Fruit fly (Drosophila melanogaster) S2 (cell line): ENCODE measurements around the gene btv.

Source experiments
- CG8478 ChIP-seq: fragments of >200 bp; optimal IDR thresholded peaks from 2 replicates; lab custom pipeline; 2018
- CTCF ChIP-seq, 2 experiments: fragments of >200 bp; optimal IDR thresholded peaks; 2 replicates each; lab custom pipeline; 2018

Gene btv

dm6 chr2L:17982372-17982771 lies at the start of gene btv:
btv (minus strand) TSS chr2L:17982472.
- TF ChIP-seq CTCF (optimal IDR thresholded peaks at IDR 0.05; lab: Kevin White, UChicago) = no peak
- TF ChIP-seq CG8478 (lab: Kevin White, UChicago) = no peak

DNA sequence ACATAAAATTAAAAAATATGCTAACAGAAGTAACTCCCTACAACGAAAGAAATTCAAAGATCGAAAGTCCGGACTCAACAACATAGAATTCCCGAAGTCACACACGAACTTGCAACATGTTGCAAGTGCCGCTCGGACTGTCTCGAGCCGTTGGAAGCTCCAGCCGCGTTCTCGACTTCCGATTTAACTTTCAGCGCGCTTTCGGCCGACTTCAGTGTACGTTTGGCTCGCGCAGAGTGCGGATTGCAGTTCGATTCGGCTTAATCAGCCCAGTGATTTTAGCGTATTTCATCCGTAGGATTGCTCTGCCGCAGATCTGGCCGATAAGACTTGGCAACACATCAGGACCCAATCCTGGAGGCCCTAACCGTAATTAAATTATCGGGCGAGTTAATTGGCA lies 29.9 kb upstream of the btv start, which contains the start of gene rdo:
Gene rdo, plus strand, starts transcription at position 213 of the 400 bp plus-strand sequence.
- TF ChIP-seq CG8478 (lab: Kevin White, UChicago) (no peak), CTCF (optimal IDR thresholded peaks at IDR 0.05; lab: Kevin White, UChicago) (no peak)

dm6 chr2L:18011375-18011774 lies 29.1 kb upstream of the btv start, which contains the start of gene elfless:
elfless (minus strand) TSS chr2L:18011475.
- TF ChIP-seq CTCF (optimal IDR thresholded peaks at IDR 0.05; lab: Kevin White, UChicago) = no peak
- no peak for TF ChIP-seq CG8478 (lab: Kevin White, UChicago)

DNA sequence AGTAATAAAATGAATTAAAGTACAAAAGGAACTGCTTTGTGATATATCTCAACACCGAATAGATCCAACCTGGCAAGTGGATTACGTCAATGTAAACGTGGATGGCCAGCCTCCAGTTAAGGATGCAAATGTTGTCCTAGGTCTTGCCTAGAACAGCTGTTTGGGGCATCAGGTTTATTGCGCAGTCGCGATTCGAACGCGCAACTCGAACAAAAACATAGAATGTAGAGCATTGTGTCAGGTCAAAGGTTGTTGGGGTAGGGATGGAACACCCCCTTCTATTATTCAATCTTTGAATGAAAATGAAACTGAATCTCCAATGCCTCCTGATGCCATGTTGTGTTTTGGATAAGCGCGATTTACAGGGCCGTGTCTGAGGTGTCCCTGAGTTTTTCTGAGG lies 27.4 kb upstream of the btv start:
- TF ChIP-seq CG8478 (lab: Kevin White, UChicago) = no peak
- no peak for TF ChIP-seq CTCF (optimal IDR thresholded peaks at IDR 0.05; lab: Kevin White, UChicago)

DNA sequence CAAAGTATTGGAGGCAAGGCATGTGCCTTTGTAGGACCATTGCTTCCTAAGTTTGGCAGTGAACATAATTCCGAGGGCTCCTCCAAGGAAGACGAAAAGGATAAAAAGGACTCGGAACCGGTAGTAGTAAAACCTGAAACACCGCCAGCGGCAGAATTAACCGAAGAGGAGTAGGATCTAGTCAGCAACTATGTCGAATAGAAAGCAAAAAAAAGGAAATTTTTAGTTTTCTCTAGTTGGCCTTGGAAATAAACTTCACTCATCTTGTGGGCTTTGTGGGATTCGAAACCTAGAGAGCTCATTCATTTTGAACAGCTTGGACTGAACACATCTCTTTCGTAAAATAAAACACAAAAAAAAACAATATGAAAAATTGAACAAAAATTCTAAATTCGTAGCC lies 26.4 kb upstream of the btv start, which contains the start of gene CG31740:
Gene CG31740, plus strand, starts transcription at position 301 of the 400 bp plus-strand sequence.
- TF ChIP-seq CG8478 (lab: Kevin White, UChicago) = no peak
- TF ChIP-seq CTCF (optimal IDR thresholded peaks at IDR 0.05; lab: Kevin White, UChicago) = no peak

DNA sequence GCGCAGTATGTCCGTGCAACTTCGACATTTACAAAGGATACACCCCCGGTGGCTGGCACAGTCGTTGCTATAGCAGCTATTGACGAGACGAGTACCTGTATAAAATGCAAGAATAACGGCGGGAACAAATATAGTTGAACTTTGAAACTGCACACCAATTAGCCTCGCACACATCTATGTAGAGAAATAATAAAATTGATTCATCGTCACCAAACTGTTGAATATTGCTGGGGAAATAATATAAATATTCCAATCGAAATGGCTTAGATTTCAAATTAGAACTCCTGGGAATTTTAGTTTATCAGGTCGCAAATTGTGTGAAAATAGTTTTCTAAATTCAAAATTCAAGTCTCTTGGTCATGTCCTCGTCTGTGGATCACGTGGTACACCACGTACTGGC lies 25.4 kb upstream of the btv start, which contains the start of the genes CG42634 and CG42635:
Gene CG42634, plus strand, starts transcription at position 301 of the 400 bp plus-strand sequence.
Gene CG42635, plus strand, starts transcription at position 301 of the 400 bp plus-strand sequence.
- TF ChIP-seq CG8478 (lab: Kevin White, UChicago) = no peak
- no peak for TF ChIP-seq CTCF (optimal IDR thresholded peaks at IDR 0.05; lab: Kevin White, UChicago)

dm6 chr2L:18007060-18007459 lies 24.8 kb upstream of the btv start, which contains the start of gene CG42659:
CG42659 (plus strand) TSS chr2L:18007360.
- no peak for TF ChIP-seq CG8478 (lab: Kevin White, UChicago)
- no peak for TF ChIP-seq CTCF (optimal IDR thresholded peaks at IDR 0.05; lab: Kevin White, UChicago)

DNA sequence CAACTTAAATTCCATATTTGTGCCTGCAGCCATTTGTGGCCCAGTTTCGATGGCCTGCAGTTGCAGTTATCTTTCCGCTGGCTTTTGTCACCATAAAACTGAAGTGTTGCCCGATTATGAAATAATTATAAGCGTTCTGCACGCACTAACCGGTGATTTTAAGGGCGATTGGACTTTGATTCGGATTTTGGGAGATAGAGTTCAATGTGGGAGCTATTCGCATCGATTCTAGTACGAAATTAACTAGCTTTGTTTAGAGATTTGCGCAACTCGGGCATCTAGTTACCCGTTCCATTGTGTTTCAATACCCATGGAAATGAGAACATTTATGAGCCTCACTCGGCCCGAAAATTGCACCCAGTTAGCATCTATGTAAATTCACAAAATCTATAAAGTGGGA lies 24.1 kb upstream of the btv start, which contains the start of gene CG5693:
Gene CG5693, plus strand, starts transcription at position 301 of the 400 bp plus-strand sequence.
- TF ChIP-seq CTCF (optimal IDR thresholded peaks at IDR 0.05; lab: Kevin White, UChicago) = no peak
- TF ChIP-seq CG8478 (lab: Kevin White, UChicago) = no peak

dm6 chr2L:18005481-18005880 lies 23.2 kb upstream of the btv start:
- TF ChIP-seq CG8478 (lab: Kevin White, UChicago) (no peak), CTCF (optimal IDR thresholded peaks at IDR 0.05; lab: Kevin White, UChicago) (no peak)

DNA sequence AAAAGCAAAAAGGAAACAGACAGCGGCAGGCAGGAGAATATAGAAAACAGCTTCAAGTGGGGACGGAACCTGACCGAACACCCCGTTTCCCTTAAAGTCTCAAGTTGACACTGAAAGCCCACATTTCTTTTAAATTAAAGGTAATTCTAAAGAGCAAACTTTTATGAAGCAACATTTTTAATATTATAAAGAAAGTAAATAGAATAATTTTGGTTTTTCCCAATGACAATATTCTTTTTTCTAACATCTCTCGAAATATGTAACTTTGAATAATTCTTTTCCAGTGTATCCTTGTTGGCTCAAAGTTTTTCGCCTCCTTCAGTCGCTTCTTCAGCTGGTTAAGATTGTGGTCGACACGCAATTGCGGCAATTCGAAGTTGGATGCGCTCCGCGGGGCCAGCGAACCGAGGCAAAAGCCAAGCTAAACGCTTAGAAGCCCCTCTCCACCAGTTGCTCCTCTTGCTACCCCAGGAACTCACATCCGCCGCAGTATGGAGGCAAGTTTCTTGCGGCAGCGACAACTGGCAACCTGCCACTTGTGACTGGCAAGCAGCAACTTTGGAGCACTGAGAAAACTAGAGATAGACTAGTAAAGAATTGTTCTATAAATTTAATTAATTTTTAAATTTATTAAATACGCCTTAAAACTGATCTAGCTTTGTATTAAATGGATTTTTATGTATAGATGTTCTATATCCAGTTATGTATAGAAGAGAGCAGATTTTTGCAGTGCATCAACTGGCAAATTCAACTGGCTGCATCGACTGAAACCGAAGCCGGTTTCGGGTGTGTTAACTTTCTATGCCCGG lies 21.0 kb upstream of the btv start:
- TF ChIP-seq CG8478 (lab: Kevin White, UChicago) (no peak), CTCF (optimal IDR thresholded peaks at IDR 0.05; lab: Kevin White, UChicago) (no peak)

DNA sequence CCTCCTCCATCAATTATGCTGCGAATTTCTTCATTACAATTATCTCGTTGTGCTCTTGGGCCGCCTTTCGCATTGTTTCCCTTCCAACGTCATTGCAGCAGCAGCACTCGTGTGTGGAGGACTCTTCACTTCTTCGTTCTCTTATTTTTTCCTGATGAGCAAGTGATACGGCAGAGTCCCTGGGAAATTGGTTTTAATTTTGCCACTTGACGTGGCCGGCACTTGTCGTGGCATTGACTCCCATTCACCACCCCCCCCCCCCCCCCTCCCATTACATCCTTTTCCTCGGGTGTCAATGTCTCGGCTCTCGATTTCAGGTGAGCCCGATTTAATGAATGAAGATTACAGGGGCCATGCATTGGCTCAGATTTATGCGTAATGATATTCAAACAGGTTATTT lies 19.9 kb upstream of the btv start:
- TF ChIP-seq CG8478 (lab: Kevin White, UChicago) = no peak
- no peak for TF ChIP-seq CTCF (optimal IDR thresholded peaks at IDR 0.05; lab: Kevin White, UChicago)

DNA sequence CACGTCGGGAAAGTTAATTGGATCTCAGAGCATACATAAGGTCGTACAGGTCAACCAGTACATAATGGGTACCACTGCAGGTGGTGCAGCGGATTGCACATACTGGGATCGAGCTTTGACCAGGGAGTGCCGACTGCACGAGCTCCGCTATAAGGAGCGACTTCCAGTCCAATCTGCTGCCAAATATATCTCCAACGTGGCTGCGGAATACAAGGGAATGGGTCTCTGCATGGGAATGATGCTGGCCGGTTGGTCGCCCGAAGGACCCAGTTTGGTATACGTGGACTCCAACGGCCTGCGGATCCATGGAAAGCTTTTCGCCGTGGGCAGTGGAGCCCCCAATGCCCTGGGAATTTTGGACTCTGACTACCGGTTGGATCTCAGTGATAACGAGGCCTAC lies 8.5 kb upstream of the btv start:
- TF ChIP-seq CG8478 (lab: Kevin White, UChicago) (no peak), CTCF (optimal IDR thresholded peaks at IDR 0.05; lab: Kevin White, UChicago) (no peak)

DNA sequence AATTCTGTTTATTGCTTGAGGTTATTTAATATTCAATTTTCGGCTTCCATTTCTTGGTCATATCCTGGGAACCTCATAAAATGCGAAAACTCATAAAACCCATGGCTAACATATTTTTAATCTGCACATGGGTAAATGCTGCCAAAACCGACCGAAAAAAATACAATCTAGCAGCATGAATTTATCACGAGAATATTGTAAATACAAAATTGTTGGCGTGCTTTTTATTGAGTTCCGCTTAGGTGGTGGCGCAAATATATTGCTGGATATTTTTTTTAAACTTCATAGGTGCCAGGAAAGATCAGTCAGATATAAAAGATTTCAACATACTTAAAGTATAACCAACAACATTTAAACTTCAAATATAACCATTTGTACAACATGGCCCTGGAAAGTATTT lies 7.8 kb upstream of the btv start, which contains the start of gene Prosbeta5R2:
Gene Prosbeta5R2, plus strand, starts transcription at position 301 of the 400 bp plus-strand sequence.
- TF ChIP-seq CTCF (optimal IDR thresholded peaks at IDR 0.05; lab: Kevin White, UChicago) = no peak
- TF ChIP-seq CG8478 (lab: Kevin White, UChicago) = no peak

- TF ChIP-seq CTCF (optimal IDR thresholded peaks at IDR 0.05; lab: Kevin White, UChicago) = no peak
- TF ChIP-seq CG8478 (lab: Kevin White, UChicago) = no peak
These were observed 6.7 kb upstream of the btv start for dm6 chr2L:17988955-17989354.

DNA sequence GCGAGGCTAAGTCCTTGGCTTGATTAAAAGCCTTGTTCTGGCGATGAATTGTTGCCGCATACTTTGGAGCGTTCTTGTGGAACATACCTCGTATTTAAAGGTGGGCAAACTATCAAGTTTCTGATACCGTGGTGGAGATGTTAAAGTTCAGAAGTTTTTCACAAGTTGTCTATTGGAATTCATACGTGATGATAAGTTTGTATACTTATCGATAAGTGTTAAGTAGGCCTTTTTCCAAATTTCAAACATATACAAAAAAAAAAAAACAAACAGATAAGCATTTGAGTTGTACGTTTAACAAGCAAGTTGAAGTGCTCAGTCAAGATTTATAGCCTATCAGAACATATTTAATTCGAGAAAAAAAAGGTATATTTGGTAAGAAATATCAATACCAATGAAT lies 3.8 kb upstream of the btv start, which contains the start of gene CG5681:
Gene CG5681, plus strand, starts transcription at position 301 of the 400 bp plus-strand sequence.
- no peak for TF ChIP-seq CTCF (optimal IDR thresholded peaks at IDR 0.05; lab: Kevin White, UChicago)
- no peak for TF ChIP-seq CG8478 (lab: Kevin White, UChicago)
